Fruit fly (Drosophila melanogaster) S2 (cell line): Measurements from ENCODE around the gene CG44405.

ENCODE experiments used
- CG8478 ChIP-seq: fragments of >200 bp; optimal IDR thresholded peaks from 2 replicates; lab custom pipeline; 2018
- CTCF ChIP-seq, 2 experiments: fragments of >200 bp; optimal IDR thresholded peaks; 2 replicates each; lab custom pipeline; 2018

- TF ChIP-seq CG8478 (lab: Kevin White, UChicago) (no peak), CTCF (optimal IDR thresholded peaks at IDR 0.05; lab: Kevin White, UChicago) (no peak)
Measured at dm6 chr2L:16290984-16291383, 51.1 kb downstream of the CG44405 start, which contains the start of gene CG17329.
